Fruit fly (Drosophila melanogaster) whole organism, pupa: Measurements from ENCODE around the gene Hex-t2.

Experiments
- CG10348 ChIP-seq: fragments of 200-800 bp; sonication (Bioruptor generic); IDR thresholded peaks from 2 replicates; pipeline ENCODE4 v1.3.6; 2022; ENCODE audit warnings: missing biosample characterization, missing genetic modification characterization
- CG14655 ChIP-seq: fragments of 200-800 bp; sonication (Bioruptor generic); optimal IDR thresholded peaks from 3 replicates; lab custom pipeline; 2017; ENCODE audit warnings: mild to moderate bottlenecking, missing biosample characterization, missing genetic modification reagents, missing genetic modification characterization
- CG32121 ChIP-seq: fragments of 200-800 bp; sonication (Bioruptor generic); IDR thresholded peaks from 2 replicates; pipeline ENCODE4 v1.3.6; 2022; ENCODE audit warnings: missing biosample characterization, missing genetic modification characterization
- CG34367 ChIP-seq: fragments of 200-800 bp; sonication (Bioruptor generic); optimal IDR thresholded peaks from 2 replicates; lab custom pipeline; 2018; ENCODE audit warnings: missing biosample characterization, mild to moderate bottlenecking, missing genetic modification characterization
- CG4496 ChIP-seq: fragments of 200-800 bp; sonication (Bioruptor generic); IDR thresholded peaks from 3 replicates; pipeline ENCODE4 v1.3.6; 2022; ENCODE audit warnings: missing biosample characterization, missing genetic modification characterization
- CG8159 ChIP-seq: fragments of 200-800 bp; sonication (Bioruptor generic); optimal IDR thresholded peaks from 3 replicates; lab custom pipeline; 2018; ENCODE audit warnings: missing biosample characterization, mild to moderate bottlenecking, missing genetic modification characterization, moderate library complexity
- CG9948 ChIP-seq: fragments of 200-800 bp; sonication (Bioruptor generic); optimal IDR thresholded peaks from 2 replicates; lab custom pipeline; 2018; ENCODE audit warnings: missing biosample characterization, mild to moderate bottlenecking, missing genetic modification characterization, moderate library complexity
- EcR ChIP-seq: fragments of 200-800 bp; sonication (Bioruptor generic); optimal IDR thresholded peaks from 3 replicates; lab custom pipeline; 2019; ENCODE audit warnings: missing biosample characterization, missing genetic modification characterization, mild to moderate bottlenecking, moderate library complexity, missing genetic modification reagents
- Pif1B ChIP-seq: fragments of 200-800 bp; sonication (Bioruptor generic); optimal IDR thresholded peaks from 3 replicates; lab custom pipeline; 2016; ENCODE audit warnings: missing biosample characterization, missing genetic modification characterization
- fd96Ca ChIP-seq: fragments of 200-800 bp; sonication (Bioruptor generic); IDR thresholded peaks from 3 replicates; pipeline ENCODE4 v1.3.6; 2022; ENCODE audit warnings: missing biosample characterization, missing genetic modification characterization
- gl ChIP-seq: fragments of 200-800 bp; sonication (Bioruptor generic); optimal IDR thresholded peaks from 2 replicates; lab custom pipeline; 2018; ENCODE audit warnings: missing biosample characterization, mild to moderate bottlenecking, missing genetic modification characterization
- rn ChIP-seq: fragments of 200-800 bp; sonication (Bioruptor generic); IDR thresholded peaks from 2 replicates; pipeline ENCODE4 v1.3.6; 2022; ENCODE audit warnings: missing biosample characterization, missing genetic modification characterization

DNA sequence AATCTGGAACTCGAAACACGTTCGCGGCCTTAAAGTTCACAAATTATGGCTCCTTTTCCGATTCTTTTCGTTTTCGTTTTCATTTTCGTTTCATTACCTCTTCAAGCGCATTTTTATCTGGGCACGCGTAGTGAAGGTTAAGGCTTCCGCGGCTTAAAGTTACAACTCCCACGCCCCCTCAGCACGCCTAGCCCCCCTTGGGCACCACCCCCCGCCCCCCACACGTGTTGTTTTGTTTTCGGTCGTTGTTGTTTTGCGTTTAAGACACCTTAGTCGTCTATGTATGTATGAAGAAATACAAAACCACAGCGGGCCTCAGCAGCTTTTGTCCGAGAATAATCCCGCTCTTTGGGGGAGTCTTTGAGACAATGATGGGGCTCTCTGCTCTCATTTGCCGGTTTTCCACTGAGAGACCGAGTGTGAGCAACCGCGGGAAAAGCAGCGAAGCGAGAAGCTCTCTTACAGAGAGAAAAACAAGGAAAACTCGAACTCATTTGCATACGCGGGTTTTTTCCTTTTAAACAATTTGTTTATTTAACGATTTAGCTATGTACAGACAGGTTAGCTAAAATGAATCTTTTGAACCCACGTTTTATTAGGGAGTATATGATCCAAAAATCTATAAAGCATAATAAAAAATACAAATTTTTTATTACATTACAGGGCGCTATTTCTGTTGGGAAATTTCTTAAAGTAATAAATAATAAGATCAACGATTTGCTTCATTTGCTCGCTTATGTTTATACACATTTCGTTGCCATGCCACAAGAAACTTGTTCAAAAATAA lies 11.9 kb downstream of the Hex-t2 start:
- TF ChIP-seq CG8159: peak; percentile 44
- peak; percentile 52 for TF ChIP-seq CG9948 (tag; lab: Kevin White, UChicago)
- peak; percentile 72; the same call in 1 of the 2 replicates for TF ChIP-seq CG32121 (GFP tag; lab: Robert Waterston, UW)
- TF ChIP-seq gl (tag; lab: Kevin White, UChicago): peak; percentile 25
- peak; percentile 21 for TF ChIP-seq EcR (GFP tag; lab: Kevin White, UChicago)
- TF ChIP-seq CG34367 (tag; lab: Kevin White, UChicago): no peak
- peak; percentile 74 for TF ChIP-seq CG4496 (GFP tag; lab: Robert Waterston, UW)
- TF ChIP-seq rn (GFP tag; lab: Robert Waterston, UW): no peak
- TF ChIP-seq fd96Ca: peak; percentile 39; the same call in 1 of the 3 replicates
- TF ChIP-seq CG14655: peak; percentile 74
- no peak for TF ChIP-seq CG10348 (GFP tag; lab: Robert Waterston, UW)
- TF ChIP-seq Pif1B: peak; percentile 32
